Fruit fly (Drosophila melanogaster) whole organism, embryonic: ENCODE results near the gene CG13862.

ENCODE experiments used
- Aef1 ChIP-seq: fragments of 200-800 bp; sonication (Bioruptor generic); IDR thresholded peaks from 3 replicates; pipeline ENCODE4 v1.3.6; 2022; ENCODE audit warnings: missing biosample characterization, missing genetic modification characterization
- BEAF-32 ChIP-seq: fragments of 200-800 bp; sonication (Bioruptor generic); optimal IDR thresholded peaks from 3 replicates; lab custom pipeline; 2017; ENCODE audit warnings: missing biosample characterization, missing genetic modification characterization, mild to moderate bottlenecking, moderate library complexity, missing genetic modification reagents
- Bdp1 ChIP-seq: fragments of 200-800 bp; sonication (Bioruptor generic); optimal IDR thresholded peaks from 3 replicates; lab custom pipeline; 2016; ENCODE audit warnings: missing biosample characterization, missing genetic modification characterization
- CG11560 ChIP-seq: fragments of 200-800 bp; sonication (Bioruptor generic); IDR thresholded peaks from 3 replicates; pipeline ENCODE4 v1.3.6; 2022; ENCODE audit warnings: missing biosample characterization, missing genetic modification characterization
- CG12104 ChIP-seq: fragments of 200-800 bp; sonication (Bioruptor generic); optimal IDR thresholded peaks from 3 replicates; lab custom pipeline; 2016; ENCODE audit warnings: missing biosample characterization, missing genetic modification characterization
- CG12155 ChIP-seq: fragments of 200-800 bp; sonication (Bioruptor generic); optimal IDR thresholded peaks from 3 replicates; lab custom pipeline; 2016; ENCODE audit warnings: missing biosample characterization, missing genetic modification characterization
- CG12942 ChIP-seq: fragments of 200-800 bp; sonication (Bioruptor generic); optimal IDR thresholded peaks from 3 replicates; lab custom pipeline; 2016; ENCODE audit warnings: missing biosample characterization, missing genetic modification characterization
- CG13296 ChIP-seq: fragments of 200-800 bp; sonication (Bioruptor generic); optimal IDR thresholded peaks from 3 replicates; lab custom pipeline; 2018; ENCODE audit warnings: missing biosample characterization, mild to moderate bottlenecking, missing genetic modification characterization
- CG14965 ChIP-seq: fragments of 200-800 bp; sonication (Bioruptor generic); optimal IDR thresholded peaks from 2 replicates; lab custom pipeline; 2016; ENCODE audit warnings: missing biosample characterization, missing genetic modification characterization, borderline replicate concordance
- CG16815 ChIP-seq: fragments of 200-800 bp; sonication (Bioruptor generic); optimal IDR thresholded peaks from 3 replicates; lab custom pipeline; 2017; ENCODE audit warnings: missing biosample characterization, mild to moderate bottlenecking, missing genetic modification characterization
- CG2120 ChIP-seq: fragments of 200-800 bp; sonication (Bioruptor generic); optimal IDR thresholded peaks from 3 replicates; lab custom pipeline; 2016; ENCODE audit warnings: missing biosample characterization, missing genetic modification characterization
- CG31224 ChIP-seq: fragments of 200-800 bp; sonication (Bioruptor generic); IDR thresholded peaks from 2 replicates; pipeline ENCODE4 v1.3.6; 2022; ENCODE audit warnings: missing biosample characterization, missing genetic modification characterization
- CG33213 ChIP-seq: fragments of 200-800 bp; sonication (Bioruptor generic); optimal IDR thresholded peaks from 3 replicates; lab custom pipeline; 2016; ENCODE audit warnings: missing biosample characterization, missing genetic modification characterization
- CG34376 ChIP-seq: fragments of 200-800 bp; sonication (Bioruptor generic); optimal IDR thresholded peaks from 2 replicates; lab custom pipeline; 2018; ENCODE audit warnings: missing biosample characterization, mild to moderate bottlenecking, missing genetic modification characterization
- CG4707 ChIP-seq: fragments of 200-800 bp; sonication (Bioruptor generic); optimal IDR thresholded peaks from 2 replicates; lab custom pipeline; 2018; ENCODE audit warnings: missing biosample characterization, mild to moderate bottlenecking, missing genetic modification characterization, moderate library complexity
- CG6175 ChIP-seq: fragments of 200-800 bp; sonication (Bioruptor generic); IDR thresholded peaks from 3 replicates; pipeline ENCODE4 v1.3.6; 2022; ENCODE audit warnings: missing biosample characterization, missing genetic modification characterization
- CG7987 ChIP-seq: fragments of 200-800 bp; sonication (Bioruptor generic); optimal IDR thresholded peaks from 2 replicates; lab custom pipeline; 2018; ENCODE audit warnings: missing biosample characterization, mild to moderate bottlenecking, missing genetic modification characterization, moderate library complexity
- CG8478 ChIP-seq: fragments of >200 bp; optimal IDR thresholded peaks from 2 replicates; lab custom pipeline; 2018
- CG8944 ChIP-seq: fragments of 200-800 bp; sonication (Bioruptor generic); optimal IDR thresholded peaks from 3 replicates; lab custom pipeline; 2016; ENCODE audit warnings: missing biosample characterization, missing genetic modification characterization
- CG9609 ChIP-seq: fragments of 200-800 bp; sonication (Bioruptor generic); optimal IDR thresholded peaks from 3 replicates; lab custom pipeline; 2016; ENCODE audit warnings: missing biosample characterization, missing genetic modification characterization
- CTCF ChIP-seq: fragments of 200-800 bp; sonication (Bioruptor generic); optimal IDR thresholded peaks from 2 replicates; lab custom pipeline; 2017; ENCODE audit warnings: missing biosample characterization, mild to moderate bottlenecking, missing genetic modification characterization, moderate library complexity
- CrebB ChIP-seq: fragments of 200-800 bp; sonication (Bioruptor generic); optimal IDR thresholded peaks from 3 replicates; lab custom pipeline; 2018; ENCODE audit warnings: missing biosample characterization, mild to moderate bottlenecking, missing genetic modification characterization
- Deaf1 ChIP-seq: fragments of 200-800 bp; optimal IDR thresholded peaks from 3 replicates; lab custom pipeline; 2019; ENCODE audit warnings: missing biosample characterization, mild to moderate bottlenecking, missing genetic modification characterization, moderate library complexity
- Dip2 ChIP-seq: fragments of 200-800 bp; sonication (Bioruptor generic); IDR thresholded peaks from 2 replicates; pipeline ENCODE4 v1.3.6; 2022; ENCODE audit warnings: missing biosample characterization, missing genetic modification characterization
- H2.0 ChIP-seq: fragments of 200-800 bp; sonication (Bioruptor generic); IDR thresholded peaks from 2 replicates; pipeline ENCODE4 v1.3.6; 2022; ENCODE audit warnings: missing biosample characterization, missing genetic modification characterization
- HLH4C ChIP-seq: fragments of 200-800 bp; sonication (Bioruptor generic); IDR thresholded peaks from 3 replicates; pipeline ENCODE4 v1.3.6; 2022; ENCODE audit warnings: missing biosample characterization, missing genetic modification characterization; ENCODE audit not compliant: partially characterized antibody
- NfI ChIP-seq: fragments of 200-800 bp; sonication (Bioruptor generic); optimal IDR thresholded peaks from 3 replicates; lab custom pipeline; 2018; ENCODE audit warnings: missing biosample characterization, mild to moderate bottlenecking, missing genetic modification characterization, moderate library complexity
- PHDP ChIP-seq: fragments of 200-800 bp; sonication (Bioruptor generic); optimal IDR thresholded peaks from 3 replicates; lab custom pipeline; 2018; ENCODE audit warnings: missing biosample characterization, mild to moderate bottlenecking, missing genetic modification characterization, moderate library complexity
- Scr ChIP-seq: fragments of 200-800 bp; sonication (Bioruptor generic); IDR thresholded peaks from 2 replicates; pipeline ENCODE4 v1.3.6; 2022; ENCODE audit warnings: missing biosample characterization, missing genetic modification characterization; ENCODE audit not compliant: partially characterized antibody
- Trl ChIP-seq, 3 experiments: fragments of >200 bp in 2 of 3; fragments of 200-800 bp in 1 of 3; sonication (Bioruptor generic) in 1 of 3; optimal IDR thresholded peaks; 2 replicates in 1 of 3; 3 replicates in 2 of 3; lab custom pipeline; 2016 to 2017; ENCODE audit warnings: missing biosample characterization in 1 of 3, missing genetic modification characterization in 1 of 3
- YL-1 ChIP-seq: fragments of 200-800 bp; sonication (Bioruptor generic); optimal IDR thresholded peaks from 3 replicates; lab custom pipeline; 2017; ENCODE audit warnings: missing biosample characterization, mild to moderate bottlenecking, missing genetic modification characterization
- ash1 ChIP-seq: fragments of 200-800 bp; sonication (Bioruptor generic); optimal IDR thresholded peaks from 2 replicates; lab custom pipeline; 2018; ENCODE audit warnings: missing biosample characterization, mild to moderate bottlenecking, missing genetic modification characterization
- caup ChIP-seq: fragments of 200-800 bp; sonication (Bioruptor generic); optimal IDR thresholded peaks from 3 replicates; lab custom pipeline; 2017; ENCODE audit warnings: missing biosample characterization, mild to moderate bottlenecking, missing genetic modification characterization, moderate library complexity; ENCODE audit not compliant: severe bottlenecking
- chinmo ChIP-seq: fragments of 200-800 bp; sonication (Bioruptor generic); IDR thresholded peaks from 4 replicates; pipeline ENCODE4 v1.3.6; 2022; ENCODE audit warnings: missing biosample characterization, missing genetic modification characterization; ENCODE audit not compliant: partially characterized antibody
- crc ChIP-seq: fragments of 200-800 bp; sonication (Bioruptor generic); optimal IDR thresholded peaks from 2 replicates; lab custom pipeline; 2016; ENCODE audit warnings: missing biosample characterization, missing genetic modification characterization
- danr ChIP-seq: fragments of 200-800 bp; sonication (Bioruptor generic); IDR thresholded peaks from 2 replicates; pipeline ENCODE4 v1.3.6; 2022; ENCODE audit warnings: missing biosample characterization, missing genetic modification characterization
- dmrt11E ChIP-seq: fragments of 200-800 bp; sonication (Bioruptor generic); optimal IDR thresholded peaks from 3 replicates; lab custom pipeline; 2018; ENCODE audit warnings: missing biosample characterization, mild to moderate bottlenecking, missing genetic modification characterization, moderate library complexity
- dmrt99B ChIP-seq: fragments of 200-800 bp; sonication (Bioruptor generic); optimal IDR thresholded peaks from 2 replicates; lab custom pipeline; 2018; ENCODE audit warnings: missing biosample characterization, mild to moderate bottlenecking, missing genetic modification characterization, moderate library complexity
- emc ChIP-seq: fragments of 200-800 bp; sonication (Bioruptor generic); optimal IDR thresholded peaks from 2 replicates; lab custom pipeline; 2016; ENCODE audit warnings: missing biosample characterization, missing genetic modification characterization
- fd64A ChIP-seq: fragments of 200-800 bp; sonication (Bioruptor generic); optimal IDR thresholded peaks from 3 replicates; lab custom pipeline; 2018; ENCODE audit warnings: missing biosample characterization, mild to moderate bottlenecking, missing genetic modification characterization
- gro ChIP-seq: fragments of 200-800 bp; sonication (Bioruptor generic); optimal IDR thresholded peaks from 2 replicates; lab custom pipeline; 2016; ENCODE audit warnings: missing biosample characterization, missing genetic modification characterization
- kah ChIP-seq: fragments of 200-800 bp; sonication (Bioruptor generic); optimal IDR thresholded peaks from 2 replicates; lab custom pipeline; 2018; ENCODE audit warnings: missing biosample characterization, mild to moderate bottlenecking, missing genetic modification characterization
- ken ChIP-seq: fragments of 200-800 bp; sonication (Bioruptor generic); IDR thresholded peaks from 3 replicates; pipeline ENCODE4 v1.3.6; 2022; ENCODE audit warnings: missing biosample characterization, missing genetic modification characterization
- lmd ChIP-seq: fragments of 200-800 bp; sonication (Bioruptor generic); IDR thresholded peaks from 2 replicates; pipeline ENCODE4 v1.3.6; 2022; ENCODE audit warnings: missing biosample characterization, missing genetic modification characterization
- nmo ChIP-seq: fragments of 200-800 bp; sonication (Bioruptor generic); optimal IDR thresholded peaks from 2 replicates; lab custom pipeline; 2018; ENCODE audit warnings: missing biosample characterization, mild to moderate bottlenecking, missing genetic modification characterization, moderate library complexity
- psq ChIP-seq: fragments of 200-800 bp; sonication (Bioruptor generic); optimal IDR thresholded peaks from 2 replicates; lab custom pipeline; 2017; ENCODE audit warnings: missing biosample characterization, missing genetic modification characterization
- pzg ChIP-seq: fragments of 200-800 bp; sonication (Bioruptor generic); optimal IDR thresholded peaks from 3 replicates; lab custom pipeline; 2018; ENCODE audit warnings: missing biosample characterization, mild to moderate bottlenecking, missing genetic modification characterization, moderate library complexity
- scrt ChIP-seq: fragments of 200-800 bp; sonication (Bioruptor generic); optimal IDR thresholded peaks from 2 replicates; lab custom pipeline; 2018; ENCODE audit warnings: missing biosample characterization, mild to moderate bottlenecking, missing genetic modification characterization, moderate library complexity
- sna ChIP-seq: fragments of 200-800 bp; sonication (Bioruptor generic); IDR thresholded peaks from 2 replicates; pipeline ENCODE4 v1.3.6; 2022; ENCODE audit warnings: missing biosample characterization, missing genetic modification characterization; ENCODE audit not compliant: partially characterized antibody
- sqz ChIP-seq: fragments of 200-800 bp; sonication (Bioruptor generic); optimal IDR thresholded peaks from 3 replicates; lab custom pipeline; 2018; ENCODE audit warnings: missing biosample characterization, mild to moderate bottlenecking, missing genetic modification characterization

CG13862 gene

dm6 chr3R:22358810-22359209, 27.0 kb downstream of the CG13862 start (continued):
- TF ChIP-seq CrebB (peak; percentile 42), sna (no peak), YL-1 (GFP tag; lab: Kevin White, UChicago) (peak; percentile 32), danr (GFP tag; lab: Robert Waterston, UW) (peak; percentile 58), pzg (GFP tag; lab: Kevin White, UChicago) (no peak), CG11560 (tag; lab: Robert Waterston, UW) (0 out of 3 replicates have a peak, but pooled peaks have one; percentile 39), emc (no peak), CG2120 (GFP tag; lab: Kevin White, UChicago) (peak; percentile 52), NfI (GFP tag; lab: Kevin White, UChicago) (peak; percentile 53), dmrt11E (tag; lab: Kevin White, UChicago) (peak; percentile 88), H2.0 (GFP tag; lab: Robert Waterston, UW) (peak; percentile 40; the same call in 1 of the 2 replicates), Dip2 (no peak), Trl (optimal IDR thresholded peaks at IDR 0.05; lab: Kevin White, UChicago) (no peak), Trl (GFP tag; optimal IDR thresholded peaks at IDR 0.05; lab: Kevin White, UChicago) (peak; percentile 76), ash1 (no peak), psq (GFP tag; lab: Kevin White, UChicago) (peak; percentile 70), lmd (peak; percentile 54), kah (peak; percentile 32), scrt (GFP tag; lab: Kevin White, UChicago) (peak; percentile 6), dmrt99B (tag; lab: Kevin White, UChicago) (peak; percentile 62), CG14965 (peak; percentile 29), CTCF (GFP tag; lab: Kevin White, UChicago) (no peak), CG6175 (GFP tag; lab: Robert Waterston, UW) (0 out of 3 replicates have a peak, but pooled peaks have one; percentile 13), Aef1 (GFP tag; lab: Robert Waterston, UW) (peak; percentile 47; the same call in 1 of the 3 replicates), ken (GFP tag; lab: Robert Waterston, UW) (peak; percentile 59; the same call in 2 of the 3 replicates), CG33213 (peak; percentile 51), CG12155 (GFP tag; lab: Kevin White, UChicago) (peak; percentile 36), BEAF-32 (GFP tag; lab: Kevin White, UChicago) (no peak), Deaf1 (tag; lab: Kevin White, UChicago) (peak; percentile 17), PHDP (tag; lab: Kevin White, UChicago) (peak; percentile 77), CG12942 (GFP tag; lab: Kevin White, UChicago) (peak; percentile 59), HLH4C (GFP tag; lab: Robert Waterston, UW) (no peak), CG13296 (peak; percentile 57), Scr (GFP tag; lab: Robert Waterston, UW) (no peak), fd64A (GFP tag; lab: Kevin White, UChicago) (peak; percentile 86), Bdp1 (peak; percentile 75), CG31224 (GFP tag; lab: Robert Waterston, UW) (peak; percentile 32; the same call in 1 of the 2 replicates), CG16815 (GFP tag; lab: Kevin White, UChicago) (peak; percentile 38), caup (peak; percentile 43), gro (GFP tag; lab: Kevin White, UChicago) (peak; percentile 20), nmo (GFP tag; lab: Kevin White, UChicago) (peak; percentile 55), CG34376 (peak; percentile 1), CG8944 (GFP tag; lab: Kevin White, UChicago) (peak; percentile 53), CG8478 (no peak), CG12104 (GFP tag; lab: Kevin White, UChicago) (peak; percentile 78), crc (no peak), CG7987 (GFP tag; lab: Kevin White, UChicago) (peak; percentile 82), chinmo (GFP tag; lab: Robert Waterston, UW) (no peak), sqz (GFP tag; lab: Kevin White, UChicago) (peak; percentile 36), CG4707 (peak; percentile 67), CG9609 (peak; percentile 23)
